Worm (Caenorhabditis elegans): ENCODE data around the gene dars-1.

The dars-1 gene

ce11 chrIII:9465424-9465823, 25.6 kb downstream of the dars-1 start, which contains the start of gene B0464.9 (continued):
- no peak for TF ChIP-seq nhr-28 (tag; optimal IDR thresholded peaks at IDR 0.05)
- peak; percentile 95 for TF ChIP-seq rnt-1 (tag; optimal IDR thresholded peaks at IDR 0.05)
- TF ChIP-seq sox-4 (tag; optimal IDR thresholded peaks at IDR 0.05) = peak; percentile 88
- peak; percentile 49 to 63 for TF ChIP-seq efl-1 (optimal IDR thresholded peaks at IDR 0.05)
- peak; percentile 70 to 95 for TF ChIP-seq efl-1 (GFP tag; optimal IDR thresholded peaks at IDR 0.05 in 1 of 2)
- peak; percentile 51 for TF ChIP-seq blmp-1 (tag; optimal IDR thresholded peaks at IDR 0.05)
- TF ChIP-seq nhr-20 (tag; optimal IDR thresholded peaks at IDR 0.05) = peak; percentile 74
- peak; percentile 72 for TF ChIP-seq snu-23 (GFP tag; optimal IDR thresholded peaks at IDR 0.05)
- TF ChIP-seq unc-98 (GFP tag; IDR thresholded peaks at IDR 0.05) = peak; percentile 64; the same call in 1 of the 2 replicates
- no peak for TF ChIP-seq unc-30 (tag; optimal IDR thresholded peaks at IDR 0.05)
- peak; percentile 90 for TF ChIP-seq lir-3 (tag; optimal IDR thresholded peaks at IDR 0.05; ENCODE audit: poor library complexity)
- TF ChIP-seq nhr-71 (tag; optimal IDR thresholded peaks at IDR 0.05) = peak; percentile 84
- peak; percentile 91 for TF ChIP-seq ceh-90 (tag; optimal IDR thresholded peaks at IDR 0.05)
- TF ChIP-seq isw-1 (GFP tag; IDR thresholded peaks at IDR 0.05) = peak; percentile 46
- TF ChIP-seq egl-27 (tag; optimal IDR thresholded peaks at IDR 0.05) = no peak
- no peak for TF ChIP-seq F16B12.6 (tag; optimal IDR thresholded peaks at IDR 0.05)
- peak; percentile 83 for TF ChIP-seq nhr-47 (tag; optimal IDR thresholded peaks at IDR 0.05)
- TF ChIP-seq nhr-85 (tag) = peak; percentile 94
- no peak for TF ChIP-seq hlh-17 (GFP tag; optimal IDR thresholded peaks at IDR 0.05; ENCODE audit: borderline replicate concordance)

- no peak for TF ChIP-seq ama-1 (optimal IDR thresholded peaks at IDR 0.05)
- TF ChIP-seq aly-2 (tag; optimal IDR thresholded peaks at IDR 0.05) = peak; percentile 17
- no peak for TF ChIP-seq dpl-1 (GFP tag; optimal IDR thresholded peaks at IDR 0.05)
- TF ChIP-seq blmp-1 (tag; optimal IDR thresholded peaks at IDR 0.05) = peak; percentile 11
- no peak for TF ChIP-seq grh-1 (GFP tag; IDR thresholded peaks at IDR 0.05)
- no peak for TF ChIP-seq lsy-2 (tag; optimal IDR thresholded peaks at IDR 0.05)
- no peak for TF ChIP-seq ztf-11 (tag; optimal IDR thresholded peaks at IDR 0.05)
- no peak for TF ChIP-seq efl-1 (optimal IDR thresholded peaks at IDR 0.05)
- TF ChIP-seq efl-1 (GFP tag; optimal IDR thresholded peaks at IDR 0.05 in 1 of 2) = peak in 1 of 2 experiments; percentile 88
- no peak for TF ChIP-seq C34B4.2 (tag; optimal IDR thresholded peaks at IDR 0.05)
- TF ChIP-seq ceh-82 (tag; optimal IDR thresholded peaks at IDR 0.05) = no peak
- peak; percentile 12 for TF ChIP-seq nhr-71 (tag; optimal IDR thresholded peaks at IDR 0.05)
- no peak for TF ChIP-seq hlh-17 (GFP tag; optimal IDR thresholded peaks at IDR 0.05; ENCODE audit: borderline replicate concordance)
Observed at ce11 chrIII:9462785-9463467, 28.1 kb downstream of the dars-1 start.

ce11 chrIII:9461894-9462784, 28.9 kb downstream of the dars-1 start:
- no peak for TF ChIP-seq xbp-1 (tag; optimal IDR thresholded peaks at IDR 0.05)
- no peak for TF ChIP-seq aly-2 (tag; optimal IDR thresholded peaks at IDR 0.05)
- no peak for TF ChIP-seq efl-3 (GFP tag; optimal IDR thresholded peaks at IDR 0.05)
- peak; percentile 12 for TF ChIP-seq blmp-1 (tag; optimal IDR thresholded peaks at IDR 0.05)

ce11 chrIII:9457192-9458103, 33.6 kb downstream of the dars-1 start:
- TF ChIP-seq tbx-2 (tag; optimal IDR thresholded peaks at IDR 0.05) = peak; percentile 56
- peak; percentile 37 for TF ChIP-seq mep-1 (tag; optimal IDR thresholded peaks at IDR 0.05)
- TF ChIP-seq hlh-4 (tag; optimal IDR thresholded peaks at IDR 0.05) = no peak
- TF ChIP-seq dpl-1 (GFP tag; optimal IDR thresholded peaks at IDR 0.05) = peak in 2 of 3 experiments; percentile 23 to 34
- peak in 1 of 2 experiments; percentile 23 for TF ChIP-seq efl-1 (optimal IDR thresholded peaks at IDR 0.05)
- peak in 1 of 2 experiments; percentile 93 for TF ChIP-seq efl-1 (GFP tag; optimal IDR thresholded peaks at IDR 0.05 in 1 of 2)
- TF ChIP-seq blmp-1 (tag; optimal IDR thresholded peaks at IDR 0.05) = peak; percentile 84
- peak; percentile 39 for TF ChIP-seq nhr-19 (GFP tag; conservative IDR thresholded peaks at IDR 0.05)
- TF ChIP-seq C16A3.4 (tag; optimal IDR thresholded peaks at IDR 0.05) = peak; percentile 15
- TF ChIP-seq lsy-2 (tag; optimal IDR thresholded peaks at IDR 0.05) = peak; percentile 69 to 86
- peak; percentile 82 for TF ChIP-seq nhr-71 (tag; optimal IDR thresholded peaks at IDR 0.05)
- TF ChIP-seq dsc-1 (tag; optimal IDR thresholded peaks at IDR 0.05) = peak; percentile 18
- TF ChIP-seq ztf-4 (tag; optimal IDR thresholded peaks at IDR 0.05) = peak; percentile 48
- no peak for TF ChIP-seq ztf-11 (tag; optimal IDR thresholded peaks at IDR 0.05)
- TF ChIP-seq C04F5.9 (tag; optimal IDR thresholded peaks at IDR 0.05) = no peak
- peak; percentile 80 for TF ChIP-seq unc-130 (tag; optimal IDR thresholded peaks at IDR 0.05)
- TF ChIP-seq nhr-77 (tag; optimal IDR thresholded peaks at IDR 0.05) = peak; percentile 10
- peak; percentile 63 for TF ChIP-seq nhr-20 (tag; optimal IDR thresholded peaks at IDR 0.05)
- no peak for TF ChIP-seq egl-27 (tag; optimal IDR thresholded peaks at IDR 0.05)
- no peak for TF ChIP-seq snpc-4 (tag; optimal IDR thresholded peaks at IDR 0.05)
- no peak for TF ChIP-seq C34B4.2 (tag; optimal IDR thresholded peaks at IDR 0.05)
- no peak for TF ChIP-seq ceh-82 (tag; optimal IDR thresholded peaks at IDR 0.05)
